Fruit fly (Drosophila melanogaster) whole organism, pupa: ENCODE data around the gene Grd.

Experiments
- CG10348 ChIP-seq: fragments of 200-800 bp; sonication (Bioruptor generic); IDR thresholded peaks from 2 replicates; pipeline ENCODE4 v1.3.6; 2022; ENCODE audit warnings: missing biosample characterization, missing genetic modification characterization
- CG14655 ChIP-seq: fragments of 200-800 bp; sonication (Bioruptor generic); optimal IDR thresholded peaks from 3 replicates; lab custom pipeline; 2017; ENCODE audit warnings: mild to moderate bottlenecking, missing biosample characterization, missing genetic modification reagents, missing genetic modification characterization
- CG15710 ChIP-seq: fragments of 200-800 bp; sonication (Bioruptor generic); optimal IDR thresholded peaks from 2 replicates; lab custom pipeline; 2018; ENCODE audit warnings: missing biosample characterization, mild to moderate bottlenecking, missing genetic modification characterization, moderate library complexity
- CG4496 ChIP-seq: fragments of 200-800 bp; sonication (Bioruptor generic); IDR thresholded peaks from 3 replicates; pipeline ENCODE4 v1.3.6; 2022; ENCODE audit warnings: missing biosample characterization, missing genetic modification characterization
- CG8159 ChIP-seq: fragments of 200-800 bp; sonication (Bioruptor generic); optimal IDR thresholded peaks from 3 replicates; lab custom pipeline; 2018; ENCODE audit warnings: missing biosample characterization, mild to moderate bottlenecking, missing genetic modification characterization, moderate library complexity
- CG8301 ChIP-seq: fragments of 200-800 bp; sonication (Bioruptor generic); optimal IDR thresholded peaks from 2 replicates; lab custom pipeline; 2018; ENCODE audit warnings: missing biosample characterization, mild to moderate bottlenecking, missing genetic modification characterization
- D1 ChIP-seq: fragments of 200-800 bp; sonication (Bioruptor generic); optimal IDR thresholded peaks from 2 replicates; lab custom pipeline; 2018; ENCODE audit warnings: missing biosample characterization, mild to moderate bottlenecking, missing genetic modification characterization, moderate library complexity
- EcR ChIP-seq: fragments of 200-800 bp; sonication (Bioruptor generic); optimal IDR thresholded peaks from 3 replicates; lab custom pipeline; 2019; ENCODE audit warnings: missing biosample characterization, missing genetic modification characterization, mild to moderate bottlenecking, moderate library complexity, missing genetic modification reagents
- Pif1A ChIP-seq: fragments of 200-800 bp; sonication (Bioruptor generic); optimal IDR thresholded peaks from 3 replicates; lab custom pipeline; 2016; ENCODE audit warnings: missing biosample characterization, missing genetic modification characterization
- gl ChIP-seq: fragments of 200-800 bp; sonication (Bioruptor generic); optimal IDR thresholded peaks from 2 replicates; lab custom pipeline; 2018; ENCODE audit warnings: missing biosample characterization, mild to moderate bottlenecking, missing genetic modification characterization
- rn ChIP-seq: fragments of 200-800 bp; sonication (Bioruptor generic); IDR thresholded peaks from 2 replicates; pipeline ENCODE4 v1.3.6; 2022; ENCODE audit warnings: missing biosample characterization, missing genetic modification characterization

- TF ChIP-seq Pif1A (GFP tag; lab: Kevin White, UChicago): no peak
- no peak for TF ChIP-seq CG14655 (GFP tag; lab: Kevin White, UChicago)
- no peak for TF ChIP-seq CG10348 (GFP tag; lab: Robert Waterston, UW)
- TF ChIP-seq EcR (GFP tag; lab: Kevin White, UChicago): no peak
- TF ChIP-seq CG4496 (GFP tag; lab: Robert Waterston, UW): no peak
- no peak for TF ChIP-seq D1 (tag; lab: Kevin White, UChicago)
- no peak for TF ChIP-seq CG15710 (tag; lab: Kevin White, UChicago)
- TF ChIP-seq CG8159: no peak
- no peak for TF ChIP-seq rn (GFP tag; lab: Robert Waterston, UW)
- TF ChIP-seq gl (tag; lab: Kevin White, UChicago): no peak
- TF ChIP-seq CG8301 (tag; lab: Kevin White, UChicago): no peak
Measured at dm6 chr3L:17791467-17791494, 31.9 kb upstream of the Grd start, which contains the start of gene CG42815.
